Fruit fly (Drosophila melanogaster) whole organism, adult: ENCODE data around the gene Twdlalpha.
A peak's percentile ranks its signal among the peaks of the same experiment; 100 is the strongest.

Source experiments
- CG11617 ChIP-seq: fragments of 200-800 bp; sonication (Bioruptor generic); optimal IDR thresholded peaks from 2 replicates; lab custom pipeline; 2017; ENCODE audit warnings: mild to moderate bottlenecking, missing biosample characterization, missing genetic modification reagents, missing genetic modification characterization
- CG12768 ChIP-seq: fragments of 200-800 bp; sonication (Bioruptor generic); optimal IDR thresholded peaks from 2 replicates; lab custom pipeline; 2017; ENCODE audit warnings: missing biosample characterization, missing genetic modification characterization, mild to moderate bottlenecking, moderate library complexity, missing genetic modification reagents
- CG14711 ChIP-seq: fragments of 200-800 bp; sonication (Bioruptor generic); optimal IDR thresholded peaks from 2 replicates; lab custom pipeline; 2018; ENCODE audit warnings: missing biosample characterization, mild to moderate bottlenecking, missing genetic modification characterization, moderate library complexity
- CG1620 ChIP-seq: fragments of 200-800 bp; sonication (Bioruptor generic); optimal IDR thresholded peaks from 2 replicates; lab custom pipeline; 2016; ENCODE audit warnings: missing biosample characterization, missing genetic modification characterization
- CG33017 ChIP-seq: fragments of 200-800 bp; sonication (Bioruptor generic); optimal IDR thresholded peaks from 2 replicates; lab custom pipeline; 2018; ENCODE audit warnings: missing biosample characterization, mild to moderate bottlenecking, missing genetic modification characterization, moderate library complexity
- CG5204 ChIP-seq: fragments of 200-800 bp; sonication (Bioruptor generic); optimal IDR thresholded peaks from 2 replicates; lab custom pipeline; 2016; ENCODE audit warnings: missing biosample characterization, missing genetic modification characterization
- CG7045 ChIP-seq: fragments of 200-800 bp; sonication (Bioruptor generic); optimal IDR thresholded peaks from 2 replicates; lab custom pipeline; 2017; ENCODE audit warnings: missing biosample characterization, mild to moderate bottlenecking, missing genetic modification characterization
- CG7101 ChIP-seq: fragments of 200-800 bp; sonication (Bioruptor generic); optimal IDR thresholded peaks from 2 replicates; lab custom pipeline; 2018; ENCODE audit warnings: missing biosample characterization, mild to moderate bottlenecking, missing genetic modification characterization, moderate library complexity
- Clk ChIP-seq: fragments of 200-800 bp; sonication (Bioruptor generic); optimal IDR thresholded peaks from 2 replicates; lab custom pipeline; 2017; ENCODE audit warnings: missing biosample characterization, missing genetic modification characterization
- Crg-1 ChIP-seq: fragments of 200-800 bp; sonication (Bioruptor generic); optimal IDR thresholded peaks from 2 replicates; lab custom pipeline; 2016; ENCODE audit warnings: missing biosample characterization, missing genetic modification characterization
- Hr96 ChIP-seq: fragments of 200-800 bp; sonication (Bioruptor generic); optimal IDR thresholded peaks from 2 replicates; lab custom pipeline; 2016; ENCODE audit warnings: missing biosample characterization, missing genetic modification characterization
- Mnt ChIP-seq: fragments of 200-800 bp; sonication (Bioruptor generic); optimal IDR thresholded peaks from 2 replicates; lab custom pipeline; 2016; ENCODE audit warnings: missing biosample characterization, mild to moderate bottlenecking, missing genetic modification characterization
- bab1 ChIP-seq: fragments of 200-800 bp; sonication (Bioruptor generic); optimal IDR thresholded peaks from 3 replicates; lab custom pipeline; 2019; ENCODE audit warnings: missing biosample characterization, mild to moderate bottlenecking, missing genetic modification characterization, moderate library complexity
- cic ChIP-seq: fragments of 200-800 bp; sonication (Bioruptor generic); optimal IDR thresholded peaks from 2 replicates; lab custom pipeline; 2017; ENCODE audit warnings: missing biosample characterization, mild to moderate bottlenecking, missing genetic modification characterization, moderate library complexity
- cnc ChIP-seq, 2 experiments: fragments of >200 bp; optimal IDR thresholded peaks; 2 replicates each; lab custom pipeline; 2017
- kay ChIP-seq: fragments of 200-800 bp; sonication (Bioruptor generic); peaks from one replicate; lab custom pipeline; 2016; ENCODE audit warnings: missing biosample characterization, missing genetic modification characterization, borderline replicate concordance
- ovo ChIP-seq: fragments of 200-800 bp; sonication (Bioruptor generic); optimal IDR thresholded peaks from 2 replicates; lab custom pipeline; 2016; ENCODE audit warnings: missing biosample characterization, missing genetic modification characterization
- pad ChIP-seq: fragments of 200-800 bp; sonication (Bioruptor generic); optimal IDR thresholded peaks from 3 replicates; lab custom pipeline; 2017; ENCODE audit warnings: missing biosample characterization, missing genetic modification characterization, mild to moderate bottlenecking, moderate library complexity, missing genetic modification reagents
- tj ChIP-seq: fragments of 200-800 bp; sonication (Bioruptor generic); optimal IDR thresholded peaks from 3 replicates; lab custom pipeline; 2017; ENCODE audit warnings: missing biosample characterization, mild to moderate bottlenecking, missing genetic modification characterization, moderate library complexity
- toe ChIP-seq: fragments of 200-800 bp; sonication (Bioruptor generic); optimal IDR thresholded peaks from 2 replicates; lab custom pipeline; 2016; ENCODE audit warnings: missing biosample characterization, missing genetic modification characterization

Gene Twdlalpha

dm6 chrX:16721168-16721567 lies 21.5 kb upstream of the Twdlalpha start, which contains the start of the genes CG32572 and CG34325:
CG32572 (plus strand) TSS chrX:16721183.
CG34325 (minus strand) TSS chrX:16721411.
- no peak for TF ChIP-seq cnc (optimal IDR thresholded peaks at IDR 0.05; lab: Kevin White, UChicago)
- TF ChIP-seq tj (GFP tag; lab: Kevin White, UChicago), result peak; percentile 74
- TF ChIP-seq CG7045 (GFP tag; lab: Kevin White, UChicago), result no peak
- TF ChIP-seq toe (GFP tag; lab: Kevin White, UChicago), result no peak
- TF ChIP-seq Crg-1 (GFP tag; lab: Kevin White, UChicago), result no peak
- no peak for TF ChIP-seq pad
- TF ChIP-seq CG12768, result no peak
- peak; percentile 1 for TF ChIP-seq bab1 (GFP tag; lab: Kevin White, UChicago)

DNA sequence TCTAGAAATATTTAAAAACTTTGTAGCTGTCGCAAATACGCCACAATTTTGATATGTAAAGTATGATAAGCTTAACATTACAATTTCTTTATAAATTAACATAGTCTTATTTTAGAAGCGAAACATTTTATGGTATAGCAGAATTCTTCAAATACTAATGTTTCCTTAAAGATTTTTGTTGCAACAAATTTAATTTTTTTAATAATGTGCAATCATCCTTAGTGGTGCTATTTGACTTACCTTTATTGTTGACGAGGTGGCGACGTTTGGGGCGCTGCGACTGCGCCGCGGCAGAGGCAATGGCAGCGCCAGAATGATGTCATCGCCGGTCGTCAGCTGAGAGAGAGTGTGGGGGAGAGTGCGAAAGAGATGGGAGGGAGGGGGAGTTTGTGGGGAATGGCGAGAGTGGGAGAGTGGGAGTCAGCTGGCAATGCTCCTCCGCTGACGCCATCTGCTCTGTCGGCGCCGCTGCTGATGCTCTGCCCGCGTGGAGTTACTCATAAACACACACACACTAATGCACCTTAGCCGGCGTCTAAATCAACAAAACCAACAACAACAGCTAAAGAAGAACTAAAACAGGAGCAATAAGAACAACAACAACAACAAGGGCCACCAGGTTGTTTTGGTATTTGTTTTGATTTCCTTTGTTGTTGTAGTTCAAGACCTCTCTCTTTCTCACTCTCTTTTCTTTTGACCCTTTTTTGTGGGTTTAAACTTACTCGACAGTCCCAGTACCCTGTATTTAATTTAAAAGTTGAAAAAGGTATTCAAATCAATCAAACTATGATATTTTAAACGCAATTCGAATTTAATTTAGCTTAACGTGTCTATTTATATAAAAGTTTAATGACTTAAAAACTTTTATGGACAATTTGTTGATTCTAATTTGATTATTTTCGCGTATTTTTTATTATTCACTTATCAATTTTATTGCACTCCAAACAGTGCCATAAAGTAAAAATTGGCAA lies 19.2 kb upstream of the Twdlalpha start:
- TF ChIP-seq toe (GFP tag; lab: Kevin White, UChicago) (peak; percentile 5), bab1 (GFP tag; lab: Kevin White, UChicago) (peak; percentile 43), cnc (optimal IDR thresholded peaks at IDR 0.05; lab: Kevin White, UChicago) (no peak), CG33017 (tag; lab: Kevin White, UChicago) (peak; percentile 22), pad (peak; percentile 63), CG5204 (GFP tag; lab: Kevin White, UChicago) (peak; percentile 21), CG11617 (GFP tag; lab: Kevin White, UChicago) (peak; percentile 32), kay (GFP tag; lab: Kevin White, UChicago) (no peak), Crg-1 (GFP tag; lab: Kevin White, UChicago) (no peak), CG12768 (no peak), CG7045 (GFP tag; lab: Kevin White, UChicago) (no peak), CG1620 (no peak), CG7101 (peak; percentile 52), Hr96 (GFP tag; lab: Kevin White, UChicago) (no peak)

DNA sequence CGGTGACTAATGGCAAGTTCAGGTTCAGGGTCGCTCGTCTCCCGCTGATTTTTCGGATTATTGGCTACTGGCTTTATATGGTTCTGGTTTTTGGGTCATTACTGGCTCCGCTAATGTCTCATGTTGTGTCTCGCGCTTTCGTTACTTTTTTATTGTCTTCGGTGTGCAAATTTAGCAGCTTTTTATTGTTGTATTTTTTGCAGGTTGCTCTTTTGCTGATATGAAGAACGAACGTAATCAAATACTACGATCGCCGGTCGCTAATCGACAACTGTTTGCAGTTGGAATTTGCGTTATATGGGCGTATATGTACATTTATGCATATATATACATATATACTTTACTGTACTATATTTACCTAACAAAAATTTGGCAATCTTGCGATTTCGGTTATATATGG lies 18.1 kb upstream of the Twdlalpha start:
- TF ChIP-seq CG12768, result no peak
- TF ChIP-seq ovo (GFP tag; lab: Kevin White, UChicago), result no peak
- no peak for TF ChIP-seq cic (GFP tag; lab: Kevin White, UChicago)
- no peak for TF ChIP-seq CG33017 (tag; lab: Kevin White, UChicago)
- peak; percentile 93 for TF ChIP-seq tj (GFP tag; lab: Kevin White, UChicago)
- peak; percentile 3 for TF ChIP-seq bab1 (GFP tag; lab: Kevin White, UChicago)
- no peak for TF ChIP-seq kay (GFP tag; lab: Kevin White, UChicago)
- no peak for TF ChIP-seq pad

DNA sequence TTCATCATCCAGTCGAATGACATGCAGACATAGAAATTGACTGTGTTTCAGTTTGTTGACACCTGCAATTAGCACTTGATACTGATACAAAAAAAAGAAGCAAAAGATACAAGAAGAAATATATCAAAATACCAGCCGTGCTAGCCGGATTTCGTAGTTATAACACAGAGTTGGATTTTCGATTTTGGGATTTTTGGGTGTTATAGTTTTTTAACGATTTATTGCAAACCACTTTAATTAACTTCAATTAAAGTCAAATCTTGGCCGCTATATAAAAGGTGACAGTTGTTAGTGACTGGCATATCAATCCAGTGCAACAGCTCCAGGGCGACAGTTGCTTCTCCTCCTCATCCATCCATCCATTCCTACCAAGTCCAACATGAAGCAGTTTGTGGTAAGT lies 11.9 kb upstream of the Twdlalpha start, which contains the start of gene TwdlX:
TSS of gene TwdlX (plus strand) at position 301 of the 400 bp plus-strand sequence.
- no peak for TF ChIP-seq cnc (optimal IDR thresholded peaks at IDR 0.05; lab: Kevin White, UChicago)
- TF ChIP-seq CG1620, result no peak
- no peak for TF ChIP-seq ovo (GFP tag; lab: Kevin White, UChicago)
- no peak for TF ChIP-seq toe (GFP tag; lab: Kevin White, UChicago)
- TF ChIP-seq CG7101, result no peak
- no peak for TF ChIP-seq cic (GFP tag; lab: Kevin White, UChicago)
- no peak for TF ChIP-seq pad

DNA sequence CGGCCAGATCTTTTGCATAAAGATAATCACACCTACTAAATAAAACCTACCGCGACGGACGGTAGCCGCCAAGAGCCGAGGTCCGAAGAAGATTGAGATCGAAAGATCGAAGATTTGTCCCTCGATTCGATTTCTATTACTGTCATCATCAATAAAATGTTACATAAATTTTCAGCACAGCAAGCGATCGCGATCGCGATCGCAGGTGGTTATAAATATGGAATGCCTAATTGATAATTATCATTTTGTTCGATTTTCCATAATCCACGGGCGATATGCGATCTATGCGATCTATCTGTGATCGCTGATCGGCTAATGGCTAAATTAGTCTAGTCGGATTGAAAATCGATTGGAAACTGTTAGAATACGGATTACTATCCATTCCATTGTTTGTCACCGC lies 9.4 kb upstream of the Twdlalpha start:
- no peak for TF ChIP-seq pad
- no peak for TF ChIP-seq Mnt
- no peak for TF ChIP-seq cnc (optimal IDR thresholded peaks at IDR 0.05; lab: Kevin White, UChicago)
- no peak for TF ChIP-seq CG5204 (GFP tag; lab: Kevin White, UChicago)
- no peak for TF ChIP-seq toe (GFP tag; lab: Kevin White, UChicago)
- no peak for TF ChIP-seq kay (GFP tag; lab: Kevin White, UChicago)
- no peak for TF ChIP-seq CG1620
- TF ChIP-seq ovo (GFP tag; lab: Kevin White, UChicago), result no peak
- TF ChIP-seq CG12768, result no peak
- no peak for TF ChIP-seq Clk (GFP tag; lab: Kevin White, UChicago)
- no peak for TF ChIP-seq cic (GFP tag; lab: Kevin White, UChicago)
- TF ChIP-seq tj (GFP tag; lab: Kevin White, UChicago), result no peak
- no peak for TF ChIP-seq CG33017 (tag; lab: Kevin White, UChicago)
- no peak for TF ChIP-seq Crg-1 (GFP tag; lab: Kevin White, UChicago)
- no peak for TF ChIP-seq Hr96 (GFP tag; lab: Kevin White, UChicago)
- TF ChIP-seq CG7045 (GFP tag; lab: Kevin White, UChicago), result no peak
- no peak for TF ChIP-seq CG14711 (tag; lab: Kevin White, UChicago)
- no peak for TF ChIP-seq CG7101
- TF ChIP-seq CG11617 (GFP tag; lab: Kevin White, UChicago), result no peak

- no peak for TF ChIP-seq CG11617 (GFP tag; lab: Kevin White, UChicago)
- no peak for TF ChIP-seq cnc (optimal IDR thresholded peaks at IDR 0.05; lab: Kevin White, UChicago)
- TF ChIP-seq kay (GFP tag; lab: Kevin White, UChicago), result no peak
- no peak for TF ChIP-seq CG7101
- no peak for TF ChIP-seq Hr96 (GFP tag; lab: Kevin White, UChicago)
- TF ChIP-seq CG7045 (GFP tag; lab: Kevin White, UChicago), result no peak
- TF ChIP-seq CG14711 (tag; lab: Kevin White, UChicago), result no peak
- TF ChIP-seq tj (GFP tag; lab: Kevin White, UChicago), result no peak
- no peak for TF ChIP-seq cic (GFP tag; lab: Kevin White, UChicago)
- TF ChIP-seq Crg-1 (GFP tag; lab: Kevin White, UChicago), result no peak
- no peak for TF ChIP-seq toe (GFP tag; lab: Kevin White, UChicago)
- TF ChIP-seq bab1 (GFP tag; lab: Kevin White, UChicago), result no peak
- no peak for TF ChIP-seq ovo (GFP tag; lab: Kevin White, UChicago)
- no peak for TF ChIP-seq CG33017 (tag; lab: Kevin White, UChicago)
- no peak for TF ChIP-seq Mnt
- no peak for TF ChIP-seq pad
- TF ChIP-seq CG12768, result no peak
- no peak for TF ChIP-seq CG5204 (GFP tag; lab: Kevin White, UChicago)
These were observed 8.0 kb upstream of the Twdlalpha start, which contains the start of gene TwdlY for dm6 chrX:16734647-16735046. TwdlY (plus strand) TSS chrX:16734947.
